Worm (Caenorhabditis elegans) whole organism, L1 larva: ENCODE measurements around the gene mdf-2.

Experiments
- C16A3.4 ChIP-seq: fragments of 150-350 bp; optimal IDR thresholded peaks from 2 replicates; lab custom pipeline; 2014; ENCODE audit warnings: missing biosample characterization, missing genetic modification characterization
- C34B4.2 ChIP-seq: sonication (generic microtip); optimal IDR thresholded peaks from 2 replicates; lab custom pipeline; 2017; ENCODE audit warnings: mild to moderate bottlenecking, missing genetic modification characterization, missing compliant biosample characterization
- F16B12.6 ChIP-seq: fragments of 150-350 bp; optimal IDR thresholded peaks from 2 replicates; lab custom pipeline; 2014; ENCODE audit warnings: missing biosample characterization, missing genetic modification characterization
- Y116A8C.19 ChIP-seq: sonication (generic microtip); optimal IDR thresholded peaks from 2 replicates; lab custom pipeline; 2016; ENCODE audit warnings: missing compliant biosample characterization, missing genetic modification characterization, borderline replicate concordance
- aha-1 ChIP-seq: fragments of 150-350 bp; optimal IDR thresholded peaks from 2 replicates; lab custom pipeline; 2014; ENCODE audit warnings: missing biosample characterization, missing genetic modification characterization
- blmp-1 ChIP-seq: fragments of 150-350 bp; optimal IDR thresholded peaks from 2 replicates; lab custom pipeline; 2014; ENCODE audit warnings: missing biosample characterization, missing genetic modification characterization
- ceh-63 ChIP-seq: fragments of 200-800 bp; sonication (Bioruptor generic); optimal IDR thresholded peaks from 2 replicates; lab custom pipeline; 2018; ENCODE audit warnings: mild to moderate bottlenecking, missing genetic modification characterization, missing compliant biosample characterization
- ceh-8 ChIP-seq: fragments of 200-800 bp; sonication (Bioruptor generic); optimal IDR thresholded peaks from 2 replicates; lab custom pipeline; 2018; ENCODE audit warnings: mild to moderate bottlenecking, missing genetic modification characterization, moderate library complexity, missing compliant biosample characterization
- ceh-82 ChIP-seq, 3 experiments: fragments of 150-350 bp in 1 of 3; sonication (generic microtip) in 2 of 3; optimal IDR thresholded peaks; 2 replicates each; lab custom pipeline; 2014 to 2017; ENCODE audit warnings: missing biosample characterization in 3 of 3, missing genetic modification characterization in 3 of 3
- ceh-90 ChIP-seq: sonication (generic microtip); optimal IDR thresholded peaks from 2 replicates; lab custom pipeline; 2016; ENCODE audit warnings: missing genetic modification characterization, missing compliant biosample characterization
- ces-1 ChIP-seq: fragments of 150-350 bp; optimal IDR thresholded peaks from 2 replicates; lab custom pipeline; 2014; ENCODE audit warnings: missing biosample characterization, missing genetic modification reagents, missing genetic modification characterization
- dpl-1 ChIP-seq, 3 experiments: fragments of 150-350 bp in 2 of 3; sonication (generic microtip) in 1 of 3; optimal IDR thresholded peaks; 2 replicates each; lab custom pipeline; 2014 to 2017; ENCODE audit warnings: missing biosample characterization in 3 of 3, missing genetic modification characterization in 3 of 3, missing genetic modification reagents in 3 of 3
- efl-1 ChIP-seq, 4 experiments: fragments of 150-350 bp; optimal IDR thresholded peaks in 3 of 4; peaks in 1 of 4; 1 replicate in 1 of 4; 2 replicates in 3 of 4; lab custom pipeline; 2014; ENCODE audit warnings: missing biosample characterization in 2 of 4, missing genetic modification characterization in 2 of 4, missing genetic modification reagents in 2 of 4
- efl-3 ChIP-seq: fragments of 200-800 bp; sonication (Bioruptor generic); optimal IDR thresholded peaks from 2 replicates; lab custom pipeline; 2018; ENCODE audit warnings: mild to moderate bottlenecking, missing genetic modification characterization, missing compliant biosample characterization
- egl-13 ChIP-seq: sonication (generic microtip); optimal IDR thresholded peaks from 2 replicates; lab custom pipeline; 2016; ENCODE audit warnings: missing genotype, missing genetic modification reagents, missing genetic modification characterization, missing compliant biosample characterization
- egl-27 ChIP-seq, 2 experiments: fragments of 150-350 bp in 1 of 2; sonication (generic microtip); optimal IDR thresholded peaks; 3 replicates each; lab custom pipeline; 2017 to 2018; ENCODE audit warnings: missing biosample characterization in 2 of 2, missing genetic modification characterization in 2 of 2, missing genetic modification reagents in 2 of 2
- elt-3 ChIP-seq, 6 experiments: fragments of 150-350 bp in 1 of 6; sonication (generic microtip); optimal IDR thresholded peaks; 2 replicates each; lab custom pipeline; 2017 to 2018; ENCODE audit warnings: missing biosample characterization in 6 of 6, missing genetic modification characterization in 6 of 6, inconsistent platforms in 1 of 6
- ets-5 ChIP-seq: fragments of 200-800 bp; sonication (Bioruptor generic); IDR thresholded peaks from 2 replicates; pipeline ENCODE4 v1.3.6; 2022; ENCODE audit warnings: missing genetic modification characterization, missing compliant biosample characterization
- fkh-10 ChIP-seq: sonication (generic microtip); optimal IDR thresholded peaks from 2 replicates; lab custom pipeline; 2017; ENCODE audit warnings: missing biosample characterization, missing genetic modification reagents, missing genetic modification characterization
- fkh-4 ChIP-seq: sonication (generic microtip); optimal IDR thresholded peaks from 2 replicates; lab custom pipeline; 2016; ENCODE audit warnings: missing compliant biosample characterization, missing genetic modification characterization, borderline replicate concordance
- hpl-2 ChIP-seq: fragments of 150-350 bp; optimal IDR thresholded peaks from 2 replicates; lab custom pipeline; 2014; ENCODE audit warnings: missing biosample characterization, missing genetic modification reagents, missing genetic modification characterization
- jun-1 ChIP-seq: fragments of 150-350 bp; optimal IDR thresholded peaks from 2 replicates; lab custom pipeline; 2014; ENCODE audit warnings: missing biosample characterization, missing genetic modification reagents, missing genetic modification characterization
- lin-13 ChIP-seq: fragments of 150-350 bp; optimal IDR thresholded peaks from 2 replicates; lab custom pipeline; 2014; ENCODE audit warnings: missing biosample characterization, missing genetic modification reagents, missing genetic modification characterization
- lin-14 ChIP-seq: fragments of 200-800 bp; sonication (Bioruptor generic); optimal IDR thresholded peaks from 2 replicates; lab custom pipeline; 2018; ENCODE audit warnings: mild to moderate bottlenecking, missing genetic modification characterization, moderate library complexity, missing compliant biosample characterization
- lin-35 ChIP-seq, 2 experiments: fragments of 150-350 bp; optimal IDR thresholded peaks; 2 replicates each; lab custom pipeline; 2014; ENCODE audit warnings: missing biosample characterization in 2 of 2, missing genetic modification characterization in 2 of 2, missing genetic modification reagents in 2 of 2
- mdl-1 ChIP-seq, 2 experiments: fragments of 150-350 bp; optimal IDR thresholded peaks; 2 replicates each; lab custom pipeline; 2014 to 2017; ENCODE audit warnings: missing biosample characterization in 2 of 2, missing genetic modification characterization in 2 of 2, inconsistent platforms in 1 of 2
- mef-2 ChIP-seq: fragments of 150-350 bp; optimal IDR thresholded peaks from 2 replicates; lab custom pipeline; 2014; ENCODE audit warnings: missing biosample characterization, missing genetic modification characterization
- mep-1 ChIP-seq: fragments of 150-350 bp; optimal IDR thresholded peaks from 2 replicates; lab custom pipeline; 2014; ENCODE audit warnings: missing biosample characterization, missing genetic modification characterization
- nhr-11 ChIP-seq: fragments of 150-350 bp; optimal IDR thresholded peaks from 2 replicates; lab custom pipeline; 2014; ENCODE audit warnings: missing biosample characterization, missing genetic modification characterization
- nhr-12 ChIP-seq: sonication (generic microtip); optimal IDR thresholded peaks from 2 replicates; lab custom pipeline; 2017; ENCODE audit warnings: missing biosample characterization, missing genetic modification characterization
- nhr-28 ChIP-seq: fragments of 150-350 bp; optimal IDR thresholded peaks from 2 replicates; lab custom pipeline; 2014; ENCODE audit warnings: missing biosample characterization, missing genetic modification characterization
- nhr-47 ChIP-seq: sonication (generic microtip); optimal IDR thresholded peaks from 2 replicates; lab custom pipeline; 2016; ENCODE audit warnings: mild to moderate bottlenecking, missing genetic modification characterization, moderate library complexity, missing compliant biosample characterization
- nhr-71 ChIP-seq: sonication (generic microtip); optimal IDR thresholded peaks from 2 replicates; lab custom pipeline; 2016; ENCODE audit warnings: mild to moderate bottlenecking, missing genetic modification characterization, moderate library complexity, missing compliant biosample characterization
- nhr-76 ChIP-seq: sonication (generic microtip); optimal IDR thresholded peaks from 2 replicates; lab custom pipeline; 2017; ENCODE audit warnings: missing biosample characterization, missing genetic modification characterization
- nhr-77 ChIP-seq: fragments of 150-350 bp; optimal IDR thresholded peaks from 2 replicates; lab custom pipeline; 2014; ENCODE audit warnings: missing biosample characterization, missing genetic modification characterization
- nhr-84 ChIP-seq: sonication (generic microtip); optimal IDR thresholded peaks from 2 replicates; lab custom pipeline; 2017; ENCODE audit warnings: missing biosample characterization, missing genetic modification characterization
- nhr-85 ChIP-seq: sonication (generic microtip); peaks from one replicate; lab custom pipeline; 2016; ENCODE audit warnings: missing genetic modification characterization, inconsistent platforms, missing compliant biosample characterization
- pqm-1 ChIP-seq: sonication (generic microtip); optimal IDR thresholded peaks from 3 replicates; lab custom pipeline; 2017; ENCODE audit warnings: missing biosample characterization, missing genetic modification characterization
- snpc-4 ChIP-seq: fragments of 150-350 bp; optimal IDR thresholded peaks from 2 replicates; lab custom pipeline; 2014; ENCODE audit warnings: missing biosample characterization, missing genetic modification characterization
- sox-4 ChIP-seq: sonication (generic microtip); optimal IDR thresholded peaks from 2 replicates; lab custom pipeline; 2016; ENCODE audit warnings: missing genetic modification characterization, missing compliant biosample characterization
- sup-37 ChIP-seq: fragments of 200-800 bp; sonication (Bioruptor generic); optimal IDR thresholded peaks from 2 replicates; lab custom pipeline; 2018; ENCODE audit warnings: mild to moderate bottlenecking, missing genetic modification characterization, missing compliant biosample characterization
- swsn-7 ChIP-seq: sonication (generic microtip); optimal IDR thresholded peaks from 2 replicates; lab custom pipeline; 2016; ENCODE audit warnings: missing genetic modification characterization, missing compliant biosample characterization
- tbx-2 ChIP-seq: sonication (generic microtip); optimal IDR thresholded peaks from 2 replicates; lab custom pipeline; 2016; ENCODE audit warnings: missing genetic modification characterization, missing compliant biosample characterization
- tlp-1 ChIP-seq: fragments of 150-350 bp; optimal IDR thresholded peaks from 2 replicates; lab custom pipeline; 2014; ENCODE audit warnings: missing biosample characterization, missing genetic modification characterization
- unc-130 ChIP-seq: fragments of 150-350 bp; optimal IDR thresholded peaks from 2 replicates; lab custom pipeline; 2017; ENCODE audit warnings: missing biosample characterization, missing genetic modification characterization, inconsistent platforms
- unc-30 ChIP-seq: sonication (generic microtip); optimal IDR thresholded peaks from 2 replicates; lab custom pipeline; 2017; ENCODE audit warnings: missing biosample characterization, missing genetic modification characterization
- unc-86 ChIP-seq: sonication (generic microtip); optimal IDR thresholded peaks from 2 replicates; lab custom pipeline; 2016; ENCODE audit warnings: missing genetic modification characterization, missing compliant biosample characterization
- unc-98 ChIP-seq: fragments of 200-800 bp; sonication (Bioruptor generic); IDR thresholded peaks from 2 replicates; pipeline ENCODE4 v1.3.6; 2022; ENCODE audit warnings: missing genetic modification characterization, missing compliant biosample characterization
- vab-15 ChIP-seq: sonication (generic microtip); optimal IDR thresholded peaks from 2 replicates; lab custom pipeline; 2017; ENCODE audit warnings: missing genotype, mild to moderate bottlenecking, missing genetic modification characterization, missing compliant biosample characterization
- zag-1 ChIP-seq: fragments of 150-350 bp; optimal IDR thresholded peaks from 2 replicates; lab custom pipeline; 2014; ENCODE audit warnings: missing biosample characterization, missing genetic modification characterization
- zip-4 ChIP-seq: fragments of 200-800 bp; sonication (Bioruptor generic); optimal IDR thresholded peaks from 2 replicates; lab custom pipeline; 2018; ENCODE audit warnings: mild to moderate bottlenecking, missing genetic modification characterization, moderate library complexity, missing compliant biosample characterization
- ztf-11 ChIP-seq, 2 experiments: sonication (generic microtip); optimal IDR thresholded peaks; 2 replicates each; lab custom pipeline; 2016 to 2017; ENCODE audit warnings: missing genetic modification characterization in 2 of 2, missing biosample characterization in 1 of 2, missing compliant biosample characterization in 1 of 2
- ztf-4 ChIP-seq: fragments of 150-350 bp; optimal IDR thresholded peaks from 2 replicates; lab custom pipeline; 2014; ENCODE audit warnings: missing biosample characterization, missing genetic modification characterization

mdf-2 gene

ce11 chrIV:2640950-2641349 is at the start of gene mdf-2, which contains the start of gene nduv-3:
Gene mdf-2 (minus strand): TSS chrIV:2641125.
Gene nduv-3 (plus strand): TSS chrIV:2641310.
- TF ChIP-seq blmp-1 (peak; percentile 48), fkh-10 (GFP tag; lab: Kevin White, UChicago) (peak; percentile 39), elt-3 (tag; optimal IDR thresholded peaks at IDR 0.05; lab: Kevin White, UChicago) (peak in 2 of 6 experiments; percentile 55 to 61), tbx-2 (tag; lab: Kevin White, UChicago) (peak; percentile 89), mep-1 (tag; lab: Kevin White, UChicago) (peak; percentile 96), efl-1 (optimal IDR thresholded peaks at IDR 0.05; lab: Kevin White, UChicago) (peak; percentile 87 to 94), efl-1 (GFP tag; optimal IDR thresholded peaks at IDR 0.05 in 1 of 2; lab: Kevin White, UChicago) (peak; percentile 94 to 99), nhr-76 (no peak), nhr-12 (tag; lab: Kevin White, UChicago) (no peak), nhr-84 (tag; lab: Kevin White, UChicago) (no peak), lin-14 (GFP tag; lab: Kevin White, UChicago) (no peak), unc-98 (GFP tag; lab: Robert Waterston, UW) (0 out of 2 replicates have a peak, but pooled peaks have one; percentile 5), dpl-1 (GFP tag; optimal IDR thresholded peaks at IDR 0.05; lab: Kevin White, UChicago) (peak; percentile 92 to 94 (median 94)), nhr-28 (tag; lab: Kevin White, UChicago) (no peak), unc-30 (no peak), pqm-1 (no peak), jun-1 (tag; lab: Kevin White, UChicago) (peak; percentile 65), nhr-85 (tag; lab: Kevin White, UChicago) (peak; percentile 84), ceh-90 (tag; lab: Kevin White, UChicago) (peak; percentile 21), nhr-11 (peak; percentile 51), ceh-82 (tag; optimal IDR thresholded peaks at IDR 0.05; lab: Kevin White, UChicago) (peak; percentile 76 to 90 (median 85)), nhr-71 (peak; percentile 89), snpc-4 (tag; lab: Kevin White, UChicago) (peak; percentile 69), ceh-63 (GFP tag; lab: Kevin White, UChicago) (no peak), swsn-7 (tag; lab: Kevin White, UChicago) (peak; percentile 82), F16B12.6 (tag; lab: Kevin White, UChicago) (peak; percentile 58), ets-5 (GFP tag; lab: Robert Waterston, UW) (no peak), lin-13 (GFP tag; lab: Kevin White, UChicago) (peak; percentile 80), C16A3.4 (tag; lab: Kevin White, UChicago) (peak; percentile 68), mdl-1 (tag; optimal IDR thresholded peaks at IDR 0.05; lab: Kevin White, UChicago) (peak in 1 of 2 experiments; percentile 69), tlp-1 (tag; lab: Kevin White, UChicago) (no peak), nhr-77 (tag; lab: Kevin White, UChicago) (peak; percentile 43), unc-86 (tag; lab: Kevin White, UChicago) (peak; percentile 82), egl-27 (tag; optimal IDR thresholded peaks at IDR 0.05; lab: Kevin White, UChicago) (no peak), ztf-4 (tag; lab: Kevin White, UChicago) (peak; percentile 54), egl-13 (tag; lab: Kevin White, UChicago) (peak; percentile 55), aha-1 (tag; lab: Kevin White, UChicago) (peak; percentile 46), lin-35 (GFP tag; optimal IDR thresholded peaks at IDR 0.05; lab: Kevin White, UChicago) (peak; percentile 91 to 96), hpl-2 (GFP tag; lab: Kevin White, UChicago) (no peak), mef-2 (tag; lab: Kevin White, UChicago) (no peak), vab-15 (tag; lab: Kevin White, UChicago) (no peak), sup-37 (peak; percentile 13), ces-1 (GFP tag; lab: Kevin White, UChicago) (no peak), Y116A8C.19 (no peak), sox-4 (tag; lab: Kevin White, UChicago) (peak; percentile 62), ceh-8 (GFP tag; lab: Kevin White, UChicago) (peak; percentile 53), unc-130 (peak; percentile 76), zip-4 (GFP tag; lab: Kevin White, UChicago) (peak; percentile 53), efl-3 (GFP tag; lab: Kevin White, UChicago) (no peak), nhr-47 (peak; percentile 91), fkh-4 (peak; percentile 11), zag-1 (tag; lab: Kevin White, UChicago) (no peak), C34B4.2 (tag; lab: Kevin White, UChicago) (no peak), ztf-11 (tag; optimal IDR thresholded peaks at IDR 0.05; lab: Kevin White, UChicago) (peak in 1 of 2 experiments; percentile 67)
